Worm (Caenorhabditis elegans): Measurements from ENCODE around the gene srh-7.

Gene srh-7

ce11 chrV:4018591-4018990 is 10.6 kb downstream of the srh-7 start:
- TF ChIP-seq ceh-39 (tag; optimal IDR thresholded peaks at IDR 0.05), result no peak
- TF ChIP-seq unc-120 (tag; optimal IDR thresholded peaks at IDR 0.05; ENCODE audit: poor library complexity, severe bottlenecking), result no peak
- no peak for TF ChIP-seq sptf-1 (tag; optimal IDR thresholded peaks at IDR 0.05)
- TF ChIP-seq snpc-4 (tag; optimal IDR thresholded peaks at IDR 0.05), result no peak
- TF ChIP-seq ceh-83 (GFP tag; optimal IDR thresholded peaks at IDR 0.05), result no peak
- TF ChIP-seq mep-1 (tag; optimal IDR thresholded peaks at IDR 0.05), result no peak
- TF ChIP-seq unc-39 (tag; optimal IDR thresholded peaks at IDR 0.05), result no peak
- no peak for TF ChIP-seq nhr-28 (tag; optimal IDR thresholded peaks at IDR 0.05)
- TF ChIP-seq nhr-76 (tag; optimal IDR thresholded peaks at IDR 0.05), result no peak

DNA sequence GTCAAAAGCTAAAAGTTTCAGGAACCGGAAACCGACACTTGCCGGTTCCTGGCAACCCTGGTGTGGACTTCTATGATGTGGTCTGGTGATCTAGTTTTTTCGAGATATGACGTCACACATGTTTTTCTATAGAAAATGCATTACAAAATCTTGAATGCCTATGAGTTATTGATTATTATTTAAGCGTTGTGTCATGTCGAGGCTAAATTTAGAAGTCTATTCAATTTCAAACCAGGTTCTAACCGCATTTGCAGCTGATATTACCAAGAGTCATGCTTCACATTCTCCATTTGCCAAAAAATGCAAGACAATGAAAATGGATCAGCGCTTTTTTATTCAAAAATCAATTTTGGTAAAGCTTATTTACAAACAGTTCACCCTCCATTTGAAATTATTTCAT is 11.2 kb downstream of the srh-7 start, which contains the start of gene K09D9.3:
Gene K09D9.3 (plus strand): TSS at position 301 of the 400 bp plus-strand sequence.
- TF ChIP-seq zip-8 (tag; optimal IDR thresholded peaks at IDR 0.05) (peak; percentile 65), lin-32 (GFP tag; optimal IDR thresholded peaks at IDR 0.05) (no peak)

- TF ChIP-seq unc-39 (tag; optimal IDR thresholded peaks at IDR 0.05), result no peak
- TF ChIP-seq ceh-43 (GFP tag; optimal IDR thresholded peaks at IDR 0.05), result no peak
- TF ChIP-seq nhr-76 (tag; optimal IDR thresholded peaks at IDR 0.05), result no peak
- TF ChIP-seq sptf-1 (tag; optimal IDR thresholded peaks at IDR 0.05), result no peak
- no peak for TF ChIP-seq ham-2 (GFP tag; optimal IDR thresholded peaks at IDR 0.05)
- TF ChIP-seq mab-5 (tag; optimal IDR thresholded peaks at IDR 0.05), result no peak
- no peak for TF ChIP-seq unc-62 (GFP tag; optimal IDR thresholded peaks at IDR 0.05)
- no peak for TF ChIP-seq nhr-12 (tag; optimal IDR thresholded peaks at IDR 0.05)
- TF ChIP-seq mls-2 (tag; optimal IDR thresholded peaks at IDR 0.05), result no peak
- TF ChIP-seq drap-1 (GFP tag; optimal IDR thresholded peaks at IDR 0.05), result no peak
- TF ChIP-seq nhr-28 (tag; optimal IDR thresholded peaks at IDR 0.05), result no peak
- TF ChIP-seq lsy-2 (tag; optimal IDR thresholded peaks at IDR 0.05), result no peak
- TF ChIP-seq zip-8 (tag; optimal IDR thresholded peaks at IDR 0.05), result no peak
- no peak for TF ChIP-seq tbx-8 (GFP tag; optimal IDR thresholded peaks at IDR 0.05)
- no peak for TF ChIP-seq ces-1 (GFP tag; optimal IDR thresholded peaks at IDR 0.05)
These were observed 13.7 kb downstream of the srh-7 start, which contains the start of gene K09D9.14 for ce11 chrV:4021776-4022175. Gene K09D9.14 (minus strand): TSS chrV:4021876.

DNA sequence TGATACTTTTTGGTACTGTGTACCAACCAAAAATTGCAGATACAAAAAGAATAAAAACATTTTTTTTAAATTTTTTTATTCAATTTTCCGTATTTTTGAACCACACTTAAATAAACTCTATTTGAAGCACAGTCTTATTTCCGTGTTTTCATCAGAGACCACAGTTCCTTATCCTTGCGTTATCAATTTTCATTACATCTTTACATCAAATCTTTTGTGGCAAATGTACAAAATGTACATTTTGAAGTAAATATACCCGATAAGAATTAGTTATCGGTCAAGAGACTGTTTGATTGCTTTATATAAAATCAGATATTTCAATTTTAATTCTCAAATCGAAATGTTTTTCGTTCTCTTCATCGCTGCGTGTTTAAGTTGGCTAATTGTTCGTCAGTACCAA is 14.3 kb downstream of the srh-7 start, which contains the start of gene cyp-35A3:
Gene cyp-35A3 (plus strand): TSS at position 301 of the 400 bp plus-strand sequence.
- TF ChIP-seq sem-2 (GFP tag; optimal IDR thresholded peaks at IDR 0.05), result no peak

- no peak for TF ChIP-seq sem-2 (GFP tag; optimal IDR thresholded peaks at IDR 0.05)
- no peak for TF ChIP-seq bed-3 (GFP tag; optimal IDR thresholded peaks at IDR 0.05)
- no peak for TF ChIP-seq mab-5 (tag; optimal IDR thresholded peaks at IDR 0.05)
- TF ChIP-seq ham-2 (GFP tag; optimal IDR thresholded peaks at IDR 0.05), result no peak
- no peak for TF ChIP-seq M03D4.4 (tag; optimal IDR thresholded peaks at IDR 0.05)
- TF ChIP-seq drap-1 (GFP tag; optimal IDR thresholded peaks at IDR 0.05), result no peak
- no peak for TF ChIP-seq lin-32 (GFP tag; optimal IDR thresholded peaks at IDR 0.05)
These were observed 16.8 kb downstream of the srh-7 start, which contains the start of gene K09D9.1 for ce11 chrV:4024777-4025176. Gene K09D9.1 (plus strand): TSS chrV:4025047.

ce11 chrV:4029627-4030026 is 21.6 kb downstream of the srh-7 start:
- no peak for TF ChIP-seq nhr-28 (tag; optimal IDR thresholded peaks at IDR 0.05)
- no peak for TF ChIP-seq cnd-1 (tag; optimal IDR thresholded peaks at IDR 0.05)
- TF ChIP-seq ces-1 (GFP tag; optimal IDR thresholded peaks at IDR 0.05), result no peak
- no peak for TF ChIP-seq sem-2 (GFP tag; optimal IDR thresholded peaks at IDR 0.05)
- TF ChIP-seq mls-2 (tag; optimal IDR thresholded peaks at IDR 0.05), result no peak
- TF ChIP-seq zip-8 (tag; optimal IDR thresholded peaks at IDR 0.05), result no peak
- TF ChIP-seq unc-39 (tag; optimal IDR thresholded peaks at IDR 0.05), result no peak
- no peak for TF ChIP-seq ham-2 (GFP tag; optimal IDR thresholded peaks at IDR 0.05)
- TF ChIP-seq M03D4.4 (tag; optimal IDR thresholded peaks at IDR 0.05), result no peak
- TF ChIP-seq flh-1 (GFP tag; optimal IDR thresholded peaks at IDR 0.05), result no peak

ce11 chrV:4031319-4031718 is 23.3 kb downstream of the srh-7 start, which contains the start of gene cyp-35A4:
Gene cyp-35A4 (plus strand): TSS chrV:4031619.
- no peak for TF ChIP-seq nhr-76 (tag; optimal IDR thresholded peaks at IDR 0.05)
- no peak for TF ChIP-seq unc-62 (GFP tag; optimal IDR thresholded peaks at IDR 0.05)
- no peak for TF ChIP-seq ces-1 (GFP tag; optimal IDR thresholded peaks at IDR 0.05)
- TF ChIP-seq nhr-2 (tag; optimal IDR thresholded peaks at IDR 0.05), result no peak
- no peak for TF ChIP-seq nhr-12 (tag; optimal IDR thresholded peaks at IDR 0.05)
- no peak for TF ChIP-seq mep-1 (tag; optimal IDR thresholded peaks at IDR 0.05)
- TF ChIP-seq flh-1 (GFP tag; optimal IDR thresholded peaks at IDR 0.05), result no peak
- TF ChIP-seq elt-1 (tag; optimal IDR thresholded peaks at IDR 0.05; ENCODE audit: borderline replicate concordance, insufficient read depth), result no peak
- TF ChIP-seq hlh-1 (tag; optimal IDR thresholded peaks at IDR 0.05), result no peak
- TF ChIP-seq elt-3 (tag; optimal IDR thresholded peaks at IDR 0.05), result no peak
- TF ChIP-seq bed-3 (GFP tag; optimal IDR thresholded peaks at IDR 0.05), result no peak
